Fruit fly (Drosophila melanogaster): Measurements from ENCODE around the gene trbd.
"Not testable (repeated sequence)": the region's sequence is repeated elsewhere in the genome, so short reads cannot be mapped to it uniquely, and the experiment has no call there.

Gene trbd

DNA sequence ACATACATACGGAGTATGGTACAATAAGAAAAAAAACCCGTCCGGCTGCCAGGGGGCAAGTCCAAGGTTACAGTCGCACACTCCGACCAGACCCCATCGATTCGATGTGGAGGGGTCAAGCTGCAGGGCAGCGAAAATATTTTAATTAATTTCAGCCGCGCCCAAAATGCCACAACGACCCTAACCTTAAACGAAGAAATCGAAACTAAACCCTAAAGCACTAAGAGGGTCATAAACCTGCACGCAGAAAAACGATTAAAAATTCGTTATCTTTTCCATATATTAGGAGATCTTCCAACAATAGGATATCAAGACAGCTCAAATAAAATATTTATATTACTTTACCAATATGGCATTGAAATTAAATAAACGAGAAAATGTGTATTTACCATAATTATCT, 8.9 kb downstream of the trbd start:
- TF ChIP-seq rgr (GFP tag; optimal IDR thresholded peaks at IDR 0.05) (peak; percentile 23), sage (GFP tag; optimal IDR thresholded peaks at IDR 0.05) (peak; percentile 22), dmrt93B (GFP tag; optimal IDR thresholded peaks at IDR 0.05) (no peak)

DNA sequence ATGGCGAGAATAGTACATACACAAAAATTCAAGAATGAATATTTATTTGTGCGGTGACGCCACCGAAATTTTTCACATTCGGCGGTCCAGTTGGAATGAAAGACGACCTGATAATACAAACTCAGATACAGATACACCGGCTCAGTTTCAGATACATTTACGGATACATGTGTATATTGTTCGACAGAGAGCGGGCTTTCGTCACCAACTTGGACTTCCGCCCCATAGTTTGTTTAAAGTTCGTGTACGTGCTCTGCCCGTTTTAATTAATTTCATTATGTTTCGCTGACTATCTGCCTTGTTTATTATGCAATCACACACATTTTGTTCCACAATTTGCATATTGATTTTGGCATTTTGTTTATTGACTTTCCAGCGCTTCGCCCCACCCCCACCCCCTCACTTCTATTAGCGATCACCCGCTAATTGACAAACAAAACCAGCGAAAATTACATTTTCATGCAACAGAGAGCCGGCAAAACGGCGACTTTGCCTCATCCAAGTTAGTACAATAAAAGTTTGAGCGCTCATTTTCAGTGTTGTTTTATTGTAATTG, 9.6 kb downstream of the trbd start:
- peak; percentile 42 for TF ChIP-seq h (GFP tag; optimal IDR thresholded peaks at IDR 0.05)
- no peak for TF ChIP-seq CG9705 (GFP tag; optimal IDR thresholded peaks at IDR 0.05)
- TF ChIP-seq pan (optimal IDR thresholded peaks at IDR 0.05): no peak
- peak; percentile 56 for TF ChIP-seq OdsH (GFP tag; optimal IDR thresholded peaks at IDR 0.05)
- no peak for TF ChIP-seq Hr78 (GFP tag; optimal IDR thresholded peaks at IDR 0.05)
- TF ChIP-seq usp (GFP tag; optimal IDR thresholded peaks at IDR 0.05): no peak
- TF ChIP-seq rgr (GFP tag; optimal IDR thresholded peaks at IDR 0.05): peak; percentile 62
- no peak for TF ChIP-seq ey (GFP tag; optimal IDR thresholded peaks at IDR 0.05)
- TF ChIP-seq HLH106 (tag; optimal IDR thresholded peaks at IDR 0.05): peak; percentile 22
- TF ChIP-seq sv (GFP tag; optimal IDR thresholded peaks at IDR 0.05): no peak
- TF ChIP-seq brk (GFP tag; optimal IDR thresholded peaks at IDR 0.05): no peak
- TF ChIP-seq dmrt93B (GFP tag; optimal IDR thresholded peaks at IDR 0.05): peak; percentile 3
- no peak for TF ChIP-seq tai (GFP tag; optimal IDR thresholded peaks at IDR 0.05)
- peak; percentile 1 for TF ChIP-seq Jra (GFP tag; optimal IDR thresholded peaks at IDR 0.05)
- TF ChIP-seq Hr83 (GFP tag; optimal IDR thresholded peaks at IDR 0.05; ENCODE audit: poor library complexity, severe bottlenecking): peak; percentile 23
- TF ChIP-seq foxo (GFP tag; optimal IDR thresholded peaks at IDR 0.05): peak in 1 of 2 experiments; percentile 7
- no peak for TF ChIP-seq Vsx2 (GFP tag; optimal IDR thresholded peaks at IDR 0.05; ENCODE audit: partially characterized antibody)
- peak; percentile 5 for TF ChIP-seq Sp1 (GFP tag; optimal IDR thresholded peaks at IDR 0.05)
- no peak for TF ChIP-seq Dfd (GFP tag; optimal IDR thresholded peaks at IDR 0.05)
- no peak for TF ChIP-seq Dif (GFP tag; optimal IDR thresholded peaks at IDR 0.05; ENCODE audit: partially characterized antibody)
- no peak for TF ChIP-seq jim (GFP tag; optimal IDR thresholded peaks at IDR 0.05)
- no peak for TF ChIP-seq psq (GFP tag; optimal IDR thresholded peaks at IDR 0.05)

dm6 chr3R:9700513-9700912, 10.3 kb downstream of the trbd start:
- TF ChIP-seq Rel (GFP tag; optimal IDR thresholded peaks at IDR 0.05) (no peak), Rel (tag; optimal IDR thresholded peaks at IDR 0.05) (peak; percentile 96), CrebA (GFP tag; optimal IDR thresholded peaks at IDR 0.05; ENCODE audit: borderline replicate concordance) (no peak)

DNA sequence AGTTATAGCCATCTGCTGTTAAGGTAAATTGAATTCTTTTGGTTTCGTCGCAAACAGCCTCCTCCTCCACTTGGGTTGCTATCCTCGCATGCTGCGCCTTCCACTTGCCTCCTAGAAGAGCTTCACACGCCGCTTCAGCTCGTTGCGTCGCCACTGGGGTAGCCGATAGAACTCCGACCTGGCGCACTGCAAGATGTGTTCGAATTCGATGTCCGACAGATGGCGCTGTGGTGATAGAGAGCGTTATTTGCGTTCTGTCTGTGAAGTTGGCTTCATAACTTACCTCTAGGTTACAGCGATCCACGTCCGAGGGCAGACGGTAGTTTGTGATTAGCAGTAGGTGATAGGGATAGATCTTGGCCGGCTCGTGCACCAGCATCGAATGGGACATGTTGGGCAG, 15.8 kb downstream of the trbd start:
- TF ChIP-seq Dif (GFP tag; optimal IDR thresholded peaks at IDR 0.05; ENCODE audit: partially characterized antibody): no peak
- no peak for TF ChIP-seq jim (GFP tag; optimal IDR thresholded peaks at IDR 0.05)
- TF ChIP-seq dsf (GFP tag; optimal IDR thresholded peaks at IDR 0.05; ENCODE audit: borderline replicate concordance): no peak
- TF ChIP-seq Rel (GFP tag; optimal IDR thresholded peaks at IDR 0.05): no peak
- TF ChIP-seq Rel (tag; optimal IDR thresholded peaks at IDR 0.05): no peak
- TF ChIP-seq pan (optimal IDR thresholded peaks at IDR 0.05): no peak
- TF ChIP-seq CrebA (GFP tag; optimal IDR thresholded peaks at IDR 0.05; ENCODE audit: borderline replicate concordance): no peak
- no peak for TF ChIP-seq h (GFP tag; optimal IDR thresholded peaks at IDR 0.05)
- TF ChIP-seq Abd-B (GFP tag; optimal IDR thresholded peaks at IDR 0.05): no peak
- no peak for TF ChIP-seq OdsH (GFP tag; optimal IDR thresholded peaks at IDR 0.05)
- no peak for TF ChIP-seq Sp1 (GFP tag; optimal IDR thresholded peaks at IDR 0.05)
- no peak for TF ChIP-seq dmrt93B (GFP tag; optimal IDR thresholded peaks at IDR 0.05)
- TF ChIP-seq CG9705 (GFP tag; optimal IDR thresholded peaks at IDR 0.05): no peak
- no peak for TF ChIP-seq N (GFP tag; optimal IDR thresholded peaks at IDR 0.05)
- TF ChIP-seq Myc (optimal IDR thresholded peaks at IDR 0.05): no peak

DNA sequence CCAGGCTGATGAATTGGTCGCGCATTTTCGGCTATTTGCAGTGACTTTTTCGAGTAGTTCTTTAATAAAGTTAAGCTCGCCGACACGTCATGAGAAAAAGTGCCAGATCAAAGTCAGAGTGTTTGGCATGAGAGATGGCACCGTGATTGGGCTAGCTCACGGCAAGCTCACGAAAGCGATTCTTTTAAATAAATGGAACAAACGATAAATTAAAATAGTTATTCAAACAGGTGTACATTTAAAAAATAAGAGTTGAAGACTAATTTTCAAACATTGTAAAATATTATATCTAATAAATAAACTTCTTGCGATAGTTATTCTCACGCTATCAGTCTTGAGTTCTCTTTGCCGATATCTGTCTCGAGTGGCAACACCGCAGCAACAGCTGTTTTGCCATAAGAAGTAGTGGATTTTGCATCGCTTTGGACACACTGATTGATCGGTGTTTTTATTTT, 18.1 kb downstream of the trbd start, which contains the start of the genes Unc-115b, p24-2 and CG32939:
Unc-115b (minus strand) TSS at position 101 of the 455 bp plus-strand sequence.
p24-2 (minus strand) TSS at position 120 of the 455 bp plus-strand sequence.
CG32939 (plus strand) TSS at position 405 of the 455 bp plus-strand sequence.
- not testable (repeated sequence) for TF ChIP-seq dmrt93B, br, tai (GFP tag; optimal IDR thresholded peaks at IDR 0.05)

Data from whole organism, wandering third instar larva.